Worm (Caenorhabditis elegans) whole organism, L4/young adult: ENCODE data around the gene Y49A10A.2.

Source experiments
- W03F9.2 ChIP-seq: fragments of 150-350 bp; optimal IDR thresholded peaks from 2 replicates; lab custom pipeline; 2014; ENCODE audit warnings: missing biosample characterization, missing genetic modification characterization
- dao-5 ChIP-seq: sonication (generic microtip); optimal IDR thresholded peaks from 2 replicates; lab custom pipeline; 2016; ENCODE audit warnings: missing genotype, missing genetic modification characterization, moderate library complexity, missing compliant biosample characterization
- him-1 ChIP-seq: sonication (generic microtip); optimal IDR thresholded peaks from 2 replicates; lab custom pipeline; 2016; ENCODE audit warnings: missing genotype, missing genetic modification reagents, missing genetic modification characterization, missing compliant biosample characterization

Y49A10A.2 gene

ce11 chrX:10372556-10372955 lies at the start of gene Y49A10A.2:
TSS of gene Y49A10A.2 (minus strand) at chrX:10372664.
- TF ChIP-seq dao-5 (tag; lab: Kevin White, UChicago) (no peak), W03F9.2 (tag; lab: Kevin White, UChicago) (no peak), him-1 (tag; lab: Kevin White, UChicago) (no peak)

ce11 chrX:10419743-10420142 lies 47.3 kb upstream of the Y49A10A.2 start, which contains the start of gene cdk-11.2:
TSS of gene cdk-11.2 (minus strand) at chrX:10419765.
- TF ChIP-seq W03F9.2 (tag; lab: Kevin White, UChicago) (no peak), dao-5 (tag; lab: Kevin White, UChicago) (no peak), him-1 (tag; lab: Kevin White, UChicago) (no peak)

DNA sequence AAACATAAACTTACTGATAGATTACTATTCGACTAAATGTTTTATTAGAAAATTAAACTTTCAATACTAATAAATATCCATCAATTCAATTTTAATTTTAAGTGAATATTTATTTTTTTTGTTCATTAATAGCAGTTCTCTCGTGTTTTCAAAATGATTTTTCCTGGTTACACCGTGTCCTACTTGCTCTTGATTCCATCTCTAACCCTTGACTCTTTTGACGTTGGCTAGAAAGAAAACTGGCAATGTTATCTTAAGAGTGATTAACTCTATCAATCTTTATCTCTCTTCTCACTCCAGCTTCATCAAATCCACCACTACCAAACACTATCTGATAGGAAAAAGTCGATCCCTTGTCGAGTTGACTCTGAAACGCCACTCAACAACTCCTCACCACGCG lies 40.0 kb upstream of the Y49A10A.2 start, which contains the start of gene acr-8:
TSS of gene acr-8 (plus strand) at position 301 of the 400 bp plus-strand sequence.
- TF ChIP-seq him-1 (tag; lab: Kevin White, UChicago) = no peak
- TF ChIP-seq W03F9.2 (tag; lab: Kevin White, UChicago) = no peak
- no peak for TF ChIP-seq dao-5 (tag; lab: Kevin White, UChicago)

DNA sequence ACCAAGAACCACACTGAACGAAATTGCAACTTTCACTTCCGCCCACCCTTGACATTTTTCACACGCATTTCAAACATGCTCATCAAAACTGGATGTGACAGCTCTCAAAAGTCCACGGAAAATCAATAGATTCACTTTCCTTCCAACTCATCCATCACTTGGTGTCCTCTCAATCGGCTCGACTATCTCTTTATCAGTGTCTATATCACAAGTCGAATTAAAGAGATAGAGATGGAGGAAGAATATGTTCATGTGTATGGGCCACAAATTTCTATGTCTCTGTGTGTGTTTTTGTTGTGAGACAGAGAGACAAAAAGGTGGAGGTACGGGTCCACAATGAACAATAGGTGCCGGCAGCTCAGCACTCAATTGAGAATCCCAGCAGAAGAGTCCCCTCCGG lies 38.1 kb upstream of the Y49A10A.2 start:
- TF ChIP-seq W03F9.2 (tag; lab: Kevin White, UChicago) (no peak), dao-5 (tag; lab: Kevin White, UChicago) (no peak), him-1 (tag; lab: Kevin White, UChicago) (no peak)

DNA sequence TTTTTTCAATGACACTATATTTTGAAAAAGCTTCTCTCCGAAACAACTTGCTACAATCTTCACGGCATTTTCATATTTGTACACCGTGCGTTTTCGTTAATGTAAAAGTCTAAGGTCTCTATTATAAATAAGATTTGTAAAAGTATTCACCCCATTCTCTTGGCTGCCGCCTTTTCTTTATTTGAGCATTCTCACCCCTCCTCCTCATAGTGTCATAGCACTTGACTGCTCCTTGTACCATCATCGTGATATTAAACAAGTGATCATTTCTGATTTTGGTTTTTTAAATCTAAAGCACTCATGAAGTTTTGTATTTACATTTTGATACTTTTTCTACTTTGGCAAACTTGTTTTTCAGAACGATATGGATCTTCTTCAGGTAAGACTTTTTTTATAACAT lies 34.4 kb upstream of the Y49A10A.2 start, which contains the start of gene ZC504.1:
TSS of gene ZC504.1 (plus strand) at position 301 of the 400 bp plus-strand sequence.
- TF ChIP-seq dao-5 (tag; lab: Kevin White, UChicago) (no peak), W03F9.2 (tag; lab: Kevin White, UChicago) (no peak), him-1 (tag; lab: Kevin White, UChicago) (no peak)

- TF ChIP-seq him-1 (tag; lab: Kevin White, UChicago) = no peak
- no peak for TF ChIP-seq dao-5 (tag; lab: Kevin White, UChicago)
- TF ChIP-seq W03F9.2 (tag; lab: Kevin White, UChicago) = no peak
These were observed 33.7 kb upstream of the Y49A10A.2 start, which contains the start of gene gur-3 for ce11 chrX:10406203-10406602. TSS of gene gur-3 (minus strand) at chrX:10406303.

- no peak for TF ChIP-seq W03F9.2 (tag; lab: Kevin White, UChicago)
- no peak for TF ChIP-seq dao-5 (tag; lab: Kevin White, UChicago)
- TF ChIP-seq him-1 (tag; lab: Kevin White, UChicago) = no peak
These were observed 31.6 kb upstream of the Y49A10A.2 start for ce11 chrX:10404051-10404450.

ce11 chrX:10401118-10401517 lies 28.7 kb upstream of the Y49A10A.2 start:
- TF ChIP-seq him-1 (tag; lab: Kevin White, UChicago) (no peak), W03F9.2 (tag; lab: Kevin White, UChicago) (no peak), dao-5 (tag; lab: Kevin White, UChicago) (no peak)

DNA sequence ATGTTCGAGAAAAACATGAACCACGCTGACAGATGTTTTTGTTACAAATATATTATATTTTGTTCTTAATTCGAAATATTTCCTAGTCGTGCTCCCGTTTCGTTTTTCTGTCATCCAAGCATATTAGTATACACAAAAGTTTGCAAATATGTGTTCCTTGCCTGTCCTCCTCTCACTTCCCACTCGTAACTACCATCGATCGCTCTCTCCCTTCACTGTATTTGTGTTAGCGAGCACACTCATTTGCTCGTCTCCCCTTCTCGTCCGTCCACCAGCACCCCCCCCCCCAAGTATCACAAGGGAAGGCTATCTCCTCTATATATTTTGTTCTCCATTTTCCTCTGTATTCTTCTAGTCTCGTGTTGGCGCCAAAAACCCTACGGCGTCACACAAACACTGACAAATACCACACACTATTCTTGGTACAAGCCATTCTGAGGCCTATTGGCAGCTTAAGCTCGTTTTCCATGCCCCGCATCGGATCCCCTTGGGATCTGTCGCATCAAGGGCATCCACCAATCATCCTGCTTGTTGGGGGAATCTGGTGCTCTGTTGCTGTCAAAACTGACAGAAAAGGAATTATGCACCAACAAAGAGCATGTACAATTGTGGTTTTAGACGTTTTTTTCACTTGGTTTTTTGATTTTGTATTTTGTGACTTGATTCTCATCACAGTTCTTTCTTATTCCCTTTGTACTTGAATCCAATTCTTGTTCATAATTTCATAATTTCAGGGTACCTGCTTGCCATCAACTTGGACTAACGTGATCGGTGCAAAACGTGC lies 24.2 kb upstream of the Y49A10A.2 start, which contains the start of gene pkn-1:
TSS of gene pkn-1 (plus strand) at position 734 of the 784 bp plus-strand sequence.
- no peak for TF ChIP-seq W03F9.2 (tag; lab: Kevin White, UChicago)
- TF ChIP-seq him-1 (tag; lab: Kevin White, UChicago) = no peak
- TF ChIP-seq dao-5 (tag; lab: Kevin White, UChicago) = no peak

- TF ChIP-seq dao-5 (tag; lab: Kevin White, UChicago) (no peak), him-1 (tag; lab: Kevin White, UChicago) (no peak), W03F9.2 (tag; lab: Kevin White, UChicago) (no peak)
These were observed 23.2 kb upstream of the Y49A10A.2 start for ce11 chrX:10395668-10396067.

DNA sequence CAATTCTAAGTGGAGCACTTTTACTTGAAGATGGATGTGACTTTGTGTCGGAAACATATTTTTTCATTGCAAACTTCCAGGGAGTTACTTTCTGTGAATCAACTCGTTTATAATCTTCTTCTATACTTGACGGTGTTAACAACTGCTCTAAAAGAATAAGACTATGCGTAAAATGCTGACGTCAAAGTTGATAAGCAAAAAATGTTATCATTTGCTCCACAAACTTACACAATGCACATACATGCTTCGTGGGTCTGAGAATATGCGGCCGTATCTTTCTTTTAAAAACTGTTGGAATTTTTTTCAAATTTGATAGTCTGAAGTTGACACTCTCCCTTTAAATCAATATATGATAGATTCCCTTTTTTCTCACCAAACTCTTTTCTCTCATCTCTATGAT lies 22.7 kb upstream of the Y49A10A.2 start:
- TF ChIP-seq him-1 (tag; lab: Kevin White, UChicago) = no peak

- no peak for TF ChIP-seq dao-5 (tag; lab: Kevin White, UChicago)
- no peak for TF ChIP-seq W03F9.2 (tag; lab: Kevin White, UChicago)
- no peak for TF ChIP-seq him-1 (tag; lab: Kevin White, UChicago)
These were observed 21.8 kb upstream of the Y49A10A.2 start for ce11 chrX:10394238-10394637.

DNA sequence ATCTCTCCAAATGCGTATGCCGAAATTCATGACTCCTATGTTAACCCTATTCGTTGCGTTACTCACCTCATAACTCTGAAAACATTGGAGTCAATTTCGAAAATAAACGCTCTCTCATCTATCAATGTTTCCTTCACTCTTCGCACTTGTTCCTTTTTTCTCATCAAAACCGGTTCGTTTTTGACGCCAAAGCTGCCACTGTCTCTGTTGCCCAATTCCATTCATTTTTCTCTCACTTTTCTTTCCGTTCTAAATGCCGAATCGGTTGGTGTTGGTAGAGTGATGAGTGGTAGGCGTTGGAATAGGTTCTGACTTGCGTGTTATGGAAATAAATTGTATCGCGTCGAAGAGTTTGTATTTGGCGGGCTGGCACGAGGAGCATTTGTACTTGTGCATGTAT lies 20.9 kb upstream of the Y49A10A.2 start:
- TF ChIP-seq dao-5 (tag; lab: Kevin White, UChicago) (no peak), him-1 (tag; lab: Kevin White, UChicago) (no peak), W03F9.2 (tag; lab: Kevin White, UChicago) (no peak)

ce11 chrX:10392792-10393191 lies 20.3 kb upstream of the Y49A10A.2 start:
- TF ChIP-seq W03F9.2 (tag; lab: Kevin White, UChicago) (no peak), dao-5 (tag; lab: Kevin White, UChicago) (no peak), him-1 (tag; lab: Kevin White, UChicago) (no peak)
